Fruit fly (Drosophila melanogaster): ENCODE measurements around the gene CG10657.

The CG10657 gene

DNA sequence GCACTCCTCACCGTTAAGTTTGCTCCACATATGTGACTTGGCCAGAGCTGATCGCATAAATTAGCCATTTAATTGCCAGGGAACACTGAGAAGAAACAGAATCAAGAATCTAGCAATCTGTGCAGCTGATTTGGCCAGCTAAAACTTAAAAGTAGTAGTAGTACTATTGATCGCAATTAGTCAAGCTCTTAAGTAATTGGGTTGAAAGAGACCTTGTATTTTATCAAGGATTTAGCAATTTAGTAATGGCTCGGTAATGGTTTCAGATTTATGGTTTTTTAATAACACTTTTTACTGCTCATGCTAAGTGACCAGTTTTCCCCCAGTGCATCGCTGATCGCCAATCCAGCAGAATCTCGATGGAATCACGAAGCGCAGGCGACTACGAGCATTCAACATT lies 42.0 kb downstream of the CG10657 start (continued):
- peak; percentile 2 for TF ChIP-seq dsx (GFP tag; optimal IDR thresholded peaks at IDR 0.05; ENCODE audit: poor library complexity, severe bottlenecking)
- TF ChIP-seq svp (GFP tag), result peak; percentile 56
- peak; percentile 4 for TF ChIP-seq esn (GFP tag; optimal IDR thresholded peaks at IDR 0.05)

DNA sequence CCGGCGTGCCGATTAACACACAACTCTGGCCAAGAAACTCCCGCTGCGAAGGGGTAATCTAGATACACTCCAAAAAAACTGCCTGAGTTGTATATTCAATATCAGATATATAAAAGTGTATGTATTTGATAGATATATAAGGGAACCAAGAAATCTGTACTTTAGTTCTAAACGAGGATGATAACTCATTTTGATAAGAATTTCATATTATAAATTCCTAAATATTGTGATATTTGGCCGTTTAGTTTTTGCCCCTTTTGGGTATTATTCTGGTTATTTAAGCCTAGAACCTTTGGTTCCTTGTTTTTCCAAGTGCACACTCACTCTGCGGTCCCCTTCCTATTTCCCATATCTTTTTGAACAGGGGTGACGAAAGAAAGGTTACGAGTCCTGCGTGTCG lies 43.5 kb downstream of the CG10657 start:
- TF ChIP-seq Eip78C (GFP tag) (peak; percentile 45), CG6276 (GFP tag; optimal IDR thresholded peaks at IDR 0.05) (no peak), Sox102F (GFP tag; optimal IDR thresholded peaks at IDR 0.05) (no peak)

DNA sequence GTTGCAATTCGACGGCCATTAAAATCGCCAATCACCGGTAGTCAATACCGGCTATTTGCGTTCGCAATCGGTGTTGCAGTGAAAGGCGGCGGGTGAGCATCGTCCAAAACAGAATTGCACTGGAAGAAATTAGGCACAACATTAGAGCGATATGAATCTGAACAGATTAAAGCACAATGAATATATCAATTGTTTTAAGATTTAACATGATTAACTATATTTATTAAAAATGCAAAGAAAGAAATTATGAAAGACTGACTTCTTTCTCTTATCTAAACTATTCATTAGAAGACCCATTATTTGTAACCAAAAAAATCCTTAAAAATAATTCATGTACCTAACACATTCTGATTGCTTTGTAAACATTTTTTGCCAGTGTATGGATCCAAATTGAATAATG lies 49.5 kb downstream of the CG10657 start:
- TF ChIP-seq Smox (GFP tag; optimal IDR thresholded peaks at IDR 0.05), result peak; percentile 10
- no peak for TF ChIP-seq Hr39 (GFP tag; optimal IDR thresholded peaks at IDR 0.05)
- peak; percentile 6 for TF ChIP-seq Met (GFP tag; optimal IDR thresholded peaks at IDR 0.05)
- no peak for TF ChIP-seq CG8632 (GFP tag; optimal IDR thresholded peaks at IDR 0.05)
- peak; percentile 68 for TF ChIP-seq Eip78C (GFP tag)
- TF ChIP-seq CG10669 (GFP tag; optimal IDR thresholded peaks at IDR 0.05), result no peak
- TF ChIP-seq CG8119 (GFP tag; IDR thresholded peaks at IDR 0.05), result peak; percentile 40; the same call in 1 of the 3 replicates
- TF ChIP-seq CG34406 (GFP tag; optimal IDR thresholded peaks at IDR 0.05), result no peak
- TF ChIP-seq CG4318 (GFP tag; optimal IDR thresholded peaks at IDR 0.05), result peak; percentile 3
- TF ChIP-seq CG31627 (GFP tag; optimal IDR thresholded peaks at IDR 0.05), result no peak
- no peak for TF ChIP-seq dac (GFP tag; optimal IDR thresholded peaks at IDR 0.05)
- peak; percentile 51; the same call in 1 of the 2 replicates for TF ChIP-seq CG15336 (GFP tag; IDR thresholded peaks at IDR 0.05)
- TF ChIP-seq topi (GFP tag; optimal IDR thresholded peaks at IDR 0.05), result no peak
- TF ChIP-seq Hr4 (GFP tag; optimal IDR thresholded peaks at IDR 0.05), result peak; percentile 17
- TF ChIP-seq CG11294 (GFP tag; IDR thresholded peaks at IDR 0.05), result no peak
- TF ChIP-seq Gug (GFP tag; IDR thresholded peaks at IDR 0.05), result no peak
- peak; percentile 1 for TF ChIP-seq CG3032 (tag; optimal IDR thresholded peaks at IDR 0.05)
- no peak for TF ChIP-seq CG6792 (GFP tag; optimal IDR thresholded peaks at IDR 0.05)
- no peak for TF ChIP-seq net (GFP tag; optimal IDR thresholded peaks at IDR 0.05)
- TF ChIP-seq CG32006 (GFP tag; optimal IDR thresholded peaks at IDR 0.05), result peak; percentile 52
- TF ChIP-seq cyc (GFP tag; optimal IDR thresholded peaks at IDR 0.05), result no peak
- peak; percentile 17 for TF ChIP-seq OdsH (GFP tag; optimal IDR thresholded peaks at IDR 0.05)
- TF ChIP-seq CG6854 (GFP tag; optimal IDR thresholded peaks at IDR 0.05), result no peak
- no peak for TF ChIP-seq vri (GFP tag; optimal IDR thresholded peaks at IDR 0.05)
- peak; percentile 7 for TF ChIP-seq CG3919 (GFP tag; optimal IDR thresholded peaks at IDR 0.05)
- TF ChIP-seq CG1621 (tag; optimal IDR thresholded peaks at IDR 0.05), result no peak
- TF ChIP-seq lz (GFP tag; optimal IDR thresholded peaks at IDR 0.05), result no peak
- TF ChIP-seq pdm3 (GFP tag; optimal IDR thresholded peaks at IDR 0.05), result no peak
- TF ChIP-seq svp (GFP tag), result peak; percentile 15
- no peak for TF ChIP-seq CG11902 (GFP tag; optimal IDR thresholded peaks at IDR 0.05)
- no peak for TF ChIP-seq esn (GFP tag; optimal IDR thresholded peaks at IDR 0.05)
- no peak for TF ChIP-seq Sox14 (GFP tag; optimal IDR thresholded peaks at IDR 0.05)

DNA sequence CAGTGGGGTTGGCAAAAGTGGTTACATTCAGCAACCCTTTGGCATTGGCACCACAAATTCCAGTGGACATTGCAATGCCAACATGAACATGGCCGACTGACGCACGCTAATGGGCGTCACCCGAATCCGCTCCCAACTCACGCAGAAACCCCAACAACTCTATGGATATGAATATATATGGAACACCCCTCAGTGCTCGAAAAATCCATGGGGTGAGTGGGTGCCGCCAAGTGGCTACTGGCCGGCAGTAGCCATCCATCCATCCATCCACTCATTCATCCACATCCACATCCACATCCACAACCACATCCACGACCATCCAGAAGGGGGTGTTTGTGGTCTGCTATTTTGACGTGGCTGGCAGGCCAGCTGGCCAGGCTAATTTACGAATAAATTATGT lies 49.9 kb downstream of the CG10657 start:
- TF ChIP-seq CG8319 (GFP tag; optimal IDR thresholded peaks at IDR 0.05) (no peak), CG11294 (GFP tag; IDR thresholded peaks at IDR 0.05) (no peak), CG8632 (GFP tag; optimal IDR thresholded peaks at IDR 0.05) (no peak)

DNA sequence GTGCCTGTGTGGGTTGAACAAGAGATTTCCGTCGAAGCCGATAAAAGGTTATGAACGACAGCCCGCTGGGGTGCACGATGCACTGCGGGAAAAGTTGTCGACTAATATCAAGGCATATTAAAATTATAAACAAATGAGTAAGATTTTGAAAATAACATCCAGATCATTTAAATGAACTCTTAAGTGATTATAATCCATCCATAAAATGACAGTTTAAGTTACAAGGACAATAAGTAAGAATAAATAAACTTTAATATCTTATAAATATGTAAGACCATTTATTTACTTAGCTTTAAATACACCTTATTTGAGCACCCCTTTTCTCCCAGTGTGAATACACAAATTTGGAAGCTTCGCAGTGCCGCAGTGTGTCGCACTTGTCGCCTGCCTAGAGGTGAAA lies 53.0 kb downstream of the CG10657 start:
- no peak for TF ChIP-seq CG15336 (GFP tag; IDR thresholded peaks at IDR 0.05)
- no peak for TF ChIP-seq CG11762 (GFP tag; optimal IDR thresholded peaks at IDR 0.05; ENCODE audit: insufficient read depth)
- TF ChIP-seq CG3032 (tag; optimal IDR thresholded peaks at IDR 0.05), result peak; percentile 11
- TF ChIP-seq Sox15 (GFP tag; optimal IDR thresholded peaks at IDR 0.05), result no peak
- no peak for TF ChIP-seq Sox102F (GFP tag; optimal IDR thresholded peaks at IDR 0.05)
- peak; percentile 28 for TF ChIP-seq svp (GFP tag)
- TF ChIP-seq fd59A (GFP tag; optimal IDR thresholded peaks at IDR 0.05), result no peak
- TF ChIP-seq eg (GFP tag; IDR thresholded peaks at IDR 0.05), result no peak
- no peak for TF ChIP-seq net (GFP tag; optimal IDR thresholded peaks at IDR 0.05)
- TF ChIP-seq CG11902 (GFP tag; optimal IDR thresholded peaks at IDR 0.05), result no peak
- TF ChIP-seq CG10631 (GFP tag; optimal IDR thresholded peaks at IDR 0.05), result no peak
- no peak for TF ChIP-seq Hr38 (GFP tag; optimal IDR thresholded peaks at IDR 0.05)
- TF ChIP-seq fkh (GFP tag; optimal IDR thresholded peaks at IDR 0.05), result no peak
- TF ChIP-seq CG9139 (GFP tag; optimal IDR thresholded peaks at IDR 0.05), result no peak
- TF ChIP-seq CG8119 (GFP tag; IDR thresholded peaks at IDR 0.05), result no peak
- TF ChIP-seq Sox14 (GFP tag; optimal IDR thresholded peaks at IDR 0.05), result no peak
- no peak for TF ChIP-seq CG8632 (GFP tag; optimal IDR thresholded peaks at IDR 0.05)
- peak; percentile 13 for TF ChIP-seq CG10669 (GFP tag; optimal IDR thresholded peaks at IDR 0.05)
- no peak for TF ChIP-seq pdm3 (GFP tag; optimal IDR thresholded peaks at IDR 0.05)
- no peak for TF ChIP-seq CG34406 (GFP tag; optimal IDR thresholded peaks at IDR 0.05)
- no peak for TF ChIP-seq OdsH (GFP tag; optimal IDR thresholded peaks at IDR 0.05)
- no peak for TF ChIP-seq Eip93F (GFP tag; optimal IDR thresholded peaks at IDR 0.05)
- no peak for TF ChIP-seq lz (GFP tag; optimal IDR thresholded peaks at IDR 0.05)
